Worm (Caenorhabditis elegans): ENCODE measurements around the gene lon-2.

The lon-2 gene

ce11 chrX:4698271-4698670 is 50.6 kb downstream of the lon-2 start:
- TF ChIP-seq W03F9.2 (tag; optimal IDR thresholded peaks at IDR 0.05) = no peak
- no peak for TF ChIP-seq dao-5 (tag; optimal IDR thresholded peaks at IDR 0.05)
- no peak for TF ChIP-seq him-1 (tag; optimal IDR thresholded peaks at IDR 0.05)

DNA sequence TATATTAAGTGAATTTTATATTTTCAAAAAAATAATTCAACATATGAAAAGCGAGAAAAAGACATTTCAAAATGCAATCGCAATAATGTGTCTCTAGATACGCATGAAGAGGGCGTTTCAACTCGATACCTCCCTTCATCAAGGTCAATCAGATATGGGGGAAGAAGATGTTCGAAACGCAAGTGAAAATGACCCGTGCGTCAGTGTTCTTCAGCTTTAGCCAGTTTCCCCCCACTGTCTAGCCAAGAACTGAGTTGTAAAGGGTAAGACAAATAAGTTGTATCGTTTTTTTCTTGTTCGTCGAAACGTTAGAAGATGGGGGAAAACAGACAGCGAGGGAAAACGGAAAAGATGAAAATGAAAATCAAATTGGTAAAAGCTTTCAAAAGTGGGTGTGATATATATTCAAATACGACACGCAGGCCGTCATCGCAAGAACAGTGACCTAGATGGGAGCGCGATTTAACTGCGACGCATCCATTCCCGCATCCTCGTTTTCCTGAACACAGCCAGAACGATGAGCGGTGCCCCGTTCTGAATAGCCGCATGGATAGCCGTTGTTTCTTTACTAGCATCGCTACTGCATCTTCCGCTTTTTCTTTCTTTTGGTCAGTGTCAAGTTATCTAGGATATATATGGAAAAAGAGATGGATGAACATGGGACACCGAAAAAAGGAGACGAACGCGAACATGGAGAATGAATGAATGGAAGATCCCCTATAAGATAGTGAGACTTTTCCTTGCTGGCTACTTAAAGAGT is 54.1 kb downstream of the lon-2 start:
- no peak for TF ChIP-seq dao-5 (tag; optimal IDR thresholded peaks at IDR 0.05)
- TF ChIP-seq W03F9.2 (tag; optimal IDR thresholded peaks at IDR 0.05) = no peak
- no peak for TF ChIP-seq him-1 (tag; optimal IDR thresholded peaks at IDR 0.05)

DNA sequence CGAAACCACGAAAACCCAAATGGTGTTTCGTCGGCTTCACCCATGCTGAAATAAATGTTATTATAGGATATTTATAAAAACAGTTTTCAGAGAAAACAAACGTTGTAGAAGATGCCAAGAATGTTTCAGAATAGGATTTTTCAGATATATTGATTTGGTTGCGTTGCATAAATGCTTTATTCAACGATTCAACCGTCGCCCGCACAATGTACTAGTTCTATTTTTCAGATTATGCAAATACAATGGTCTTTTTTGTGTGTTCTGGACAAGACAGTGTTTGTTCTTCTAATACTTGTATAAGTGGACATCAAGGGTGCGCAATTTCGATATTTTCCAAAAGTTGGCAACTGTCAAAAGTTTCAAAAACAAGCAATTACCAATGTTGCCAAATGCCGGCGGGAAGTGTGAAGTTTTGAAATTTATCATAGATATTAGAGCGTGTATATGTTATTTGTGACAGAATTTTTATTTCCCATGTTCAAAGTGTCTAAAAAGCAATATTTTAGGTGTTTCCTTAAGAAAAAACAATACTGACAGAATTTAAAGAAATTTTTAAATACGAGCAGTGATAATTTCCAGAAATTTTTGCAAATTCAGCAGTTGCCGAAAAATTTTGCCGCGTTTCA is 57.6 kb downstream of the lon-2 start, which contains the start of gene K02G10.5:
Gene K02G10.5 (minus strand): TSS at position 51 of the 626 bp plus-strand sequence.
- TF ChIP-seq dao-5 (tag; optimal IDR thresholded peaks at IDR 0.05) (no peak), him-1 (tag; optimal IDR thresholded peaks at IDR 0.05) (no peak), W03F9.2 (tag; optimal IDR thresholded peaks at IDR 0.05) (no peak)

Data from whole organism, L4/young adult.